Worm (Caenorhabditis elegans): ENCODE results near the gene D1054.19.

ce11 chrV:10764066-10764465, 31.5 kb upstream of the D1054.19 start, which contains the start of gene ocr-1:
- TF ChIP-seq pha-2 (tag; optimal IDR thresholded peaks at IDR 0.05) (no peak), dve-1 (tag; optimal IDR thresholded peaks at IDR 0.05) (no peak), pha-4 (tag; optimal IDR thresholded peaks at IDR 0.05) (no peak), pag-3 (tag; optimal IDR thresholded peaks at IDR 0.05; ENCODE audit: borderline replicate concordance) (no peak), ets-4 (tag; optimal IDR thresholded peaks at IDR 0.05) (no peak), fkh-10 (GFP tag; optimal IDR thresholded peaks at IDR 0.05) (no peak), rnt-1 (tag; optimal IDR thresholded peaks at IDR 0.05) (no peak), gmeb-2 (tag; optimal IDR thresholded peaks at IDR 0.05) (no peak), ceh-9 (tag; optimal IDR thresholded peaks at IDR 0.05) (no peak), nhr-232 (tag; optimal IDR thresholded peaks at IDR 0.05) (no peak), pqm-1 (tag; optimal IDR thresholded peaks at IDR 0.05) (no peak), lin-11 (tag; optimal IDR thresholded peaks at IDR 0.05) (no peak), K09A11.1 (tag; optimal IDR thresholded peaks at IDR 0.05; ENCODE audit: insufficient read depth) (no peak), tbx-2 (tag; optimal IDR thresholded peaks at IDR 0.05) (no peak)
